Worm (Caenorhabditis elegans) whole organism, L1 larva: ENCODE results near the gene F37B4.15.

Source experiments
- F16B12.6 ChIP-seq: fragments of 150-350 bp; optimal IDR thresholded peaks from 2 replicates; lab custom pipeline; 2014; ENCODE audit warnings: missing biosample characterization, missing genetic modification characterization
- alr-1 ChIP-seq: fragments of 200-800 bp; sonication (Bioruptor generic); optimal IDR thresholded peaks from 2 replicates; lab custom pipeline; 2018; ENCODE audit warnings: borderline replicate concordance, mild to moderate bottlenecking, missing genetic modification characterization, missing compliant biosample characterization
- blmp-1 ChIP-seq: fragments of 150-350 bp; optimal IDR thresholded peaks from 2 replicates; lab custom pipeline; 2014; ENCODE audit warnings: missing biosample characterization, missing genetic modification characterization
- ceh-82 ChIP-seq, 3 experiments: fragments of 150-350 bp in 1 of 3; sonication (generic microtip) in 2 of 3; optimal IDR thresholded peaks; 2 replicates each; lab custom pipeline; 2014 to 2017; ENCODE audit warnings: missing biosample characterization in 3 of 3, missing genetic modification characterization in 3 of 3
- ceh-90 ChIP-seq: sonication (generic microtip); optimal IDR thresholded peaks from 2 replicates; lab custom pipeline; 2016; ENCODE audit warnings: missing genetic modification characterization, missing compliant biosample characterization
- dpl-1 ChIP-seq, 3 experiments: fragments of 150-350 bp in 2 of 3; sonication (generic microtip) in 1 of 3; optimal IDR thresholded peaks; 2 replicates each; lab custom pipeline; 2014 to 2017; ENCODE audit warnings: missing biosample characterization in 3 of 3, missing genetic modification characterization in 3 of 3, missing genetic modification reagents in 3 of 3
- efl-3 ChIP-seq: fragments of 200-800 bp; sonication (Bioruptor generic); optimal IDR thresholded peaks from 2 replicates; lab custom pipeline; 2018; ENCODE audit warnings: mild to moderate bottlenecking, missing genetic modification characterization, missing compliant biosample characterization
- egl-13 ChIP-seq: sonication (generic microtip); optimal IDR thresholded peaks from 2 replicates; lab custom pipeline; 2016; ENCODE audit warnings: missing genotype, missing genetic modification reagents, missing genetic modification characterization, missing compliant biosample characterization
- elt-2 ChIP-seq: sonication (generic microtip); optimal IDR thresholded peaks from 2 replicates; lab custom pipeline; 2016; ENCODE audit warnings: missing genetic modification characterization, mild to moderate bottlenecking, inconsistent platforms, missing compliant biosample characterization, missing genetic modification reagents
- ets-5 ChIP-seq: fragments of 200-800 bp; sonication (Bioruptor generic); IDR thresholded peaks from 2 replicates; pipeline ENCODE4 v1.3.6; 2022; ENCODE audit warnings: missing genetic modification characterization, missing compliant biosample characterization
- fkh-10 ChIP-seq: sonication (generic microtip); optimal IDR thresholded peaks from 2 replicates; lab custom pipeline; 2017; ENCODE audit warnings: missing biosample characterization, missing genetic modification reagents, missing genetic modification characterization
- fkh-4 ChIP-seq: sonication (generic microtip); optimal IDR thresholded peaks from 2 replicates; lab custom pipeline; 2016; ENCODE audit warnings: missing compliant biosample characterization, missing genetic modification characterization, borderline replicate concordance
- fkh-8 ChIP-seq: sonication (generic microtip); optimal IDR thresholded peaks from 2 replicates; lab custom pipeline; 2016; ENCODE audit warnings: mild to moderate bottlenecking, missing genetic modification characterization, missing compliant biosample characterization
- hlh-17 ChIP-seq: fragments of 200-800 bp; sonication (Bioruptor generic); optimal IDR thresholded peaks from 2 replicates; lab custom pipeline; 2018; ENCODE audit warnings: missing genetic modification characterization, mild to moderate bottlenecking, missing compliant biosample characterization, moderate library complexity, borderline replicate concordance
- irx-1 ChIP-seq: sonication (generic microtip); optimal IDR thresholded peaks from 2 replicates; lab custom pipeline; 2016; ENCODE audit warnings: missing genetic modification characterization, missing compliant biosample characterization
- jun-1 ChIP-seq: fragments of 150-350 bp; optimal IDR thresholded peaks from 2 replicates; lab custom pipeline; 2014; ENCODE audit warnings: missing biosample characterization, missing genetic modification reagents, missing genetic modification characterization
- lin-14 ChIP-seq: fragments of 200-800 bp; sonication (Bioruptor generic); optimal IDR thresholded peaks from 2 replicates; lab custom pipeline; 2018; ENCODE audit warnings: mild to moderate bottlenecking, missing genetic modification characterization, moderate library complexity, missing compliant biosample characterization
- lin-15B ChIP-seq: fragments of 150-350 bp; sonication (generic microtip); optimal IDR thresholded peaks from 3 replicates; lab custom pipeline; 2014; ENCODE audit warnings: missing biosample characterization, missing genetic modification characterization
- lin-35 ChIP-seq, 2 experiments: fragments of 150-350 bp; optimal IDR thresholded peaks; 2 replicates each; lab custom pipeline; 2014; ENCODE audit warnings: missing biosample characterization in 2 of 2, missing genetic modification characterization in 2 of 2, missing genetic modification reagents in 2 of 2
- lin-39 ChIP-seq: fragments of 150-350 bp; optimal IDR thresholded peaks from 2 replicates; lab custom pipeline; 2014; ENCODE audit warnings: missing biosample characterization, missing genetic modification reagents, missing genetic modification characterization
- nhr-19 ChIP-seq: fragments of 200-800 bp; sonication (Bioruptor generic); conservative IDR thresholded peaks from 2 replicates; pipeline ENCODE4 v1.3.6; 2022; ENCODE audit warnings: missing genetic modification characterization, missing compliant biosample characterization
- nhr-20 ChIP-seq: sonication (generic microtip); optimal IDR thresholded peaks from 2 replicates; lab custom pipeline; 2016; ENCODE audit warnings: mild to moderate bottlenecking, missing genetic modification characterization, missing compliant biosample characterization
- nhr-237 ChIP-seq: fragments of 150-350 bp; optimal IDR thresholded peaks from 2 replicates; lab custom pipeline; 2014; ENCODE audit warnings: missing biosample characterization, missing genetic modification characterization
- nhr-28 ChIP-seq: fragments of 150-350 bp; optimal IDR thresholded peaks from 2 replicates; lab custom pipeline; 2014; ENCODE audit warnings: missing biosample characterization, missing genetic modification characterization
- nhr-71 ChIP-seq: sonication (generic microtip); optimal IDR thresholded peaks from 2 replicates; lab custom pipeline; 2016; ENCODE audit warnings: mild to moderate bottlenecking, missing genetic modification characterization, moderate library complexity, missing compliant biosample characterization
- nhr-77 ChIP-seq: fragments of 150-350 bp; optimal IDR thresholded peaks from 2 replicates; lab custom pipeline; 2014; ENCODE audit warnings: missing biosample characterization, missing genetic modification characterization
- nhr-84 ChIP-seq: sonication (generic microtip); optimal IDR thresholded peaks from 2 replicates; lab custom pipeline; 2017; ENCODE audit warnings: missing biosample characterization, missing genetic modification characterization
- nhr-90 ChIP-seq: sonication (generic microtip); optimal IDR thresholded peaks from 2 replicates; lab custom pipeline; 2016; ENCODE audit warnings: mild to moderate bottlenecking, missing genetic modification characterization, missing compliant biosample characterization; ENCODE audit not compliant: poor library complexity
- pag-3 ChIP-seq: sonication (generic microtip); optimal IDR thresholded peaks from 2 replicates; lab custom pipeline; 2017; ENCODE audit warnings: missing genetic modification characterization, mild to moderate bottlenecking, missing compliant biosample characterization, antibody characterized with exemption, borderline replicate concordance; ENCODE audit not compliant: insufficient read depth
- pqm-1 ChIP-seq: sonication (generic microtip); optimal IDR thresholded peaks from 3 replicates; lab custom pipeline; 2017; ENCODE audit warnings: missing biosample characterization, missing genetic modification characterization
- rnt-1 ChIP-seq: sonication (generic microtip); optimal IDR thresholded peaks from 2 replicates; lab custom pipeline; 2016; ENCODE audit warnings: mild to moderate bottlenecking, missing genetic modification characterization, moderate library complexity, missing compliant biosample characterization
- skn-1 ChIP-seq: fragments of 150-350 bp; optimal IDR thresholded peaks from 2 replicates; lab custom pipeline; 2014; ENCODE audit warnings: missing biosample characterization, missing genetic modification characterization
- sox-4 ChIP-seq: sonication (generic microtip); optimal IDR thresholded peaks from 2 replicates; lab custom pipeline; 2016; ENCODE audit warnings: missing genetic modification characterization, missing compliant biosample characterization
- sptf-1 ChIP-seq: fragments of 150-350 bp; optimal IDR thresholded peaks from 2 replicates; lab custom pipeline; 2014; ENCODE audit warnings: missing biosample characterization, missing genetic modification characterization
- swsn-7 ChIP-seq: sonication (generic microtip); optimal IDR thresholded peaks from 2 replicates; lab custom pipeline; 2016; ENCODE audit warnings: missing genetic modification characterization, missing compliant biosample characterization
- tlp-1 ChIP-seq: fragments of 150-350 bp; optimal IDR thresholded peaks from 2 replicates; lab custom pipeline; 2014; ENCODE audit warnings: missing biosample characterization, missing genetic modification characterization
- unc-86 ChIP-seq: sonication (generic microtip); optimal IDR thresholded peaks from 2 replicates; lab custom pipeline; 2016; ENCODE audit warnings: missing genetic modification characterization, missing compliant biosample characterization
- unc-98 ChIP-seq: fragments of 200-800 bp; sonication (Bioruptor generic); IDR thresholded peaks from 2 replicates; pipeline ENCODE4 v1.3.6; 2022; ENCODE audit warnings: missing genetic modification characterization, missing compliant biosample characterization
- vab-15 ChIP-seq: sonication (generic microtip); optimal IDR thresholded peaks from 2 replicates; lab custom pipeline; 2017; ENCODE audit warnings: missing genotype, mild to moderate bottlenecking, missing genetic modification characterization, missing compliant biosample characterization
- zag-1 ChIP-seq: fragments of 150-350 bp; optimal IDR thresholded peaks from 2 replicates; lab custom pipeline; 2014; ENCODE audit warnings: missing biosample characterization, missing genetic modification characterization
- ztf-4 ChIP-seq: fragments of 150-350 bp; optimal IDR thresholded peaks from 2 replicates; lab custom pipeline; 2014; ENCODE audit warnings: missing biosample characterization, missing genetic modification characterization

F37B4.15 gene

ce11 chrV:2864899-2865298 lies 27.1 kb upstream of the F37B4.15 start, which contains the start of gene srh-240:
Gene srh-240 (plus strand): TSS chrV:2865199.
- TF ChIP-seq dpl-1 (GFP tag; optimal IDR thresholded peaks at IDR 0.05; lab: Kevin White, UChicago) (no peak), fkh-10 (no peak), nhr-19 (GFP tag; lab: Robert Waterston, UW) (no peak), hlh-17 (GFP tag; lab: Kevin White, UChicago) (no peak), fkh-8 (tag; lab: Kevin White, UChicago) (peak; percentile 58), skn-1 (tag; lab: Kevin White, UChicago) (no peak)

- TF ChIP-seq fkh-4 (tag; lab: Kevin White, UChicago) (no peak), unc-86 (tag; lab: Kevin White, UChicago) (no peak)
These were observed 22.5 kb upstream of the F37B4.15 start, which contains the start of gene srh-241 for ce11 chrV:2869503-2869902. Gene srh-241 (minus strand): TSS chrV:2869603.

- no peak for TF ChIP-seq hlh-17 (GFP tag; lab: Kevin White, UChicago)
- TF ChIP-seq lin-39 (tag; lab: Kevin White, UChicago): no peak
- TF ChIP-seq lin-35 (GFP tag; optimal IDR thresholded peaks at IDR 0.05; lab: Kevin White, UChicago): no peak
- TF ChIP-seq fkh-4 (tag; lab: Kevin White, UChicago): no peak
- TF ChIP-seq unc-98: no peak
These were observed 21.9 kb upstream of the F37B4.15 start, which contains the start of gene srh-243 for ce11 chrV:2870127-2870526. Gene srh-243 (plus strand): TSS chrV:2870427.

- no peak for TF ChIP-seq ets-5 (GFP tag; lab: Robert Waterston, UW)
- TF ChIP-seq blmp-1 (tag; lab: Kevin White, UChicago): no peak
- no peak for TF ChIP-seq nhr-237 (tag; lab: Kevin White, UChicago)
- TF ChIP-seq egl-13 (tag; lab: Kevin White, UChicago): no peak
- no peak for TF ChIP-seq jun-1 (tag; lab: Kevin White, UChicago)
- TF ChIP-seq nhr-28 (tag; lab: Kevin White, UChicago): no peak
- no peak for TF ChIP-seq zag-1 (tag; lab: Kevin White, UChicago)
- TF ChIP-seq ztf-4: no peak
- TF ChIP-seq lin-15B (tag; lab: Kevin White, UChicago): no peak
- no peak for TF ChIP-seq fkh-8 (tag; lab: Kevin White, UChicago)
- TF ChIP-seq pag-3 (tag; lab: Kevin White, UChicago): no peak
- no peak for TF ChIP-seq ceh-82 (tag; optimal IDR thresholded peaks at IDR 0.05; lab: Kevin White, UChicago)
- no peak for TF ChIP-seq nhr-90
- no peak for TF ChIP-seq lin-14
- no peak for TF ChIP-seq pqm-1 (tag; lab: Kevin White, UChicago)
- no peak for TF ChIP-seq sox-4 (tag; lab: Kevin White, UChicago)
- no peak for TF ChIP-seq nhr-20 (tag; lab: Kevin White, UChicago)
These were observed 20.1 kb upstream of the F37B4.15 start for ce11 chrV:2871754-2872504.

- no peak for TF ChIP-seq pqm-1 (tag; lab: Kevin White, UChicago)
These were observed 19.1 kb upstream of the F37B4.15 start for ce11 chrV:2872947-2873346.

- TF ChIP-seq F16B12.6 (tag; lab: Kevin White, UChicago) (no peak), sptf-1 (tag; lab: Kevin White, UChicago) (no peak), fkh-8 (tag; lab: Kevin White, UChicago) (no peak), alr-1 (tag; lab: Kevin White, UChicago) (no peak), irx-1 (tag; lab: Kevin White, UChicago) (no peak), vab-15 (tag; lab: Kevin White, UChicago) (no peak), tlp-1 (no peak), unc-86 (tag; lab: Kevin White, UChicago) (no peak), swsn-7 (tag; lab: Kevin White, UChicago) (no peak), nhr-77 (tag; lab: Kevin White, UChicago) (no peak), nhr-71 (peak; percentile 10), ceh-90 (tag; lab: Kevin White, UChicago) (no peak), elt-2 (tag; lab: Kevin White, UChicago) (peak; percentile 50), ceh-82 (tag; optimal IDR thresholded peaks at IDR 0.05; lab: Kevin White, UChicago) (no peak), efl-3 (GFP tag; lab: Kevin White, UChicago) (no peak), rnt-1 (tag; lab: Kevin White, UChicago) (no peak), nhr-28 (tag; lab: Kevin White, UChicago) (no peak), nhr-84 (tag; lab: Kevin White, UChicago) (no peak)
These were observed 16.6 kb upstream of the F37B4.15 start, which contains the start of gene folt-2 for ce11 chrV:2875422-2875821. Gene folt-2 (minus strand): TSS chrV:2875600.
